Fruit fly (Drosophila melanogaster): ENCODE data around the gene CG2003.

DNA sequence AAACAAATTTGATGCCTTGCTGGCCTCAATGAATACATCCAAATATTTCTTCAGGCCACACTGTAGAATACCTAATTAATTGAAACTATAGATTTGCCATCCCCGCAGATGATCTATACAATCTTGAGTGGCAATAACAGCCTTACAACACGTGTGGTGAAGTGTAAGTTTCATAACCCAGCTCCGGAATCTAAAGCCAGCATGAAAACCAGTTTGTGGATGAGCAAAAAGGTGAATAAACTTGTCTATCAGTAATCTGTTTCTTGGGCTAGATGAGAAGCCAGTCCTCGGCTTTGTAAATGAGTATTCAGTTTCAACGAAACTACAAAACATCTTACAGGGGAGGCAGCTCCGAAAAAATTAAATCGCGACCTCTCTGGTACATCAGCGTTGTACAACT lies 44.2 kb downstream of the CG2003 start:
- TF ChIP-seq Dll (optimal IDR thresholded peaks at IDR 0.05) (no peak), pan (optimal IDR thresholded peaks at IDR 0.05) (no peak), psq (optimal IDR thresholded peaks at IDR 0.05) (no peak), usp (GFP tag; optimal IDR thresholded peaks at IDR 0.05) (no peak), CG8478 (optimal IDR thresholded peaks at IDR 0.05) (no peak), EcR (GFP tag; optimal IDR thresholded peaks at IDR 0.05) (peak in 1 of 2 experiments; percentile 56)

Measured in whole organism.